Worm (Caenorhabditis elegans) whole organism, L4 larva: ENCODE measurements around the gene sur-7.
A peak's percentile ranks its signal among the peaks of the same experiment; 100 is the strongest.

ENCODE experiments used
- F10B5.3 ChIP-seq: sonication (generic microtip); optimal IDR thresholded peaks from 2 replicates; lab custom pipeline; 2016; ENCODE audit warnings: mild to moderate bottlenecking, missing genetic modification characterization, missing compliant biosample characterization
- F49E8.2 ChIP-seq: sonication (generic microtip); optimal IDR thresholded peaks from 2 replicates; lab custom pipeline; 2016; ENCODE audit warnings: missing compliant biosample characterization, mild to moderate bottlenecking, missing genetic modification characterization, borderline replicate concordance
- Y105C5A.15 ChIP-seq: fragments of 200-800 bp; sonication (Bioruptor generic); IDR thresholded peaks from 2 replicates; pipeline ENCODE4 v1.3.6; 2022; ENCODE audit warnings: missing genetic modification characterization, missing compliant biosample characterization
- Y75B8A.6 ChIP-seq: fragments of 200-800 bp; sonication (Bioruptor generic); IDR thresholded peaks from 2 replicates; pipeline ENCODE4 v1.3.6; 2022; ENCODE audit warnings: missing genetic modification reagents, missing genetic modification characterization, missing compliant biosample characterization
- aha-1 ChIP-seq: fragments of 150-350 bp; peaks from one replicate; lab custom pipeline; 2014; ENCODE audit warnings: missing biosample characterization, missing genetic modification characterization
- ceh-44 ChIP-seq: fragments of 200-800 bp; sonication (Bioruptor generic); IDR thresholded peaks from 2 replicates; pipeline ENCODE4 v1.3.6; 2022; ENCODE audit warnings: missing genetic modification reagents, missing genetic modification characterization, missing compliant biosample characterization
- ceh-82 ChIP-seq: sonication (generic microtip); optimal IDR thresholded peaks from 2 replicates; lab custom pipeline; 2017; ENCODE audit warnings: missing biosample characterization, missing genetic modification characterization
- ces-1 ChIP-seq: fragments of 150-350 bp; sonication (generic microtip); optimal IDR thresholded peaks from 4 replicates; lab custom pipeline; 2014; ENCODE audit warnings: missing biosample characterization, missing genetic modification reagents, missing genetic modification characterization
- daf-12 ChIP-seq: fragments of 150-350 bp; optimal IDR thresholded peaks from 2 replicates; lab custom pipeline; 2014; ENCODE audit warnings: missing biosample characterization, missing genetic modification reagents, missing genetic modification characterization
- daf-16 ChIP-seq, 3 experiments: sonication (generic microtip); optimal IDR thresholded peaks; 2 replicates each; lab custom pipeline; 2016 to 2017; ENCODE audit warnings: missing genetic modification characterization in 3 of 3, missing genetic modification reagents in 3 of 3, mild to moderate bottlenecking in 2 of 3, missing compliant biosample characterization in 2 of 3, missing biosample characterization in 1 of 3, moderate library complexity in 1 of 3
- daf-19 ChIP-seq: fragments of 200-800 bp; sonication (Bioruptor generic); conservative IDR thresholded peaks from 2 replicates; pipeline ENCODE4 v1.3.6; 2022; ENCODE audit warnings: missing genetic modification characterization, missing compliant biosample characterization
- dmd-9 ChIP-seq: fragments of 200-800 bp; sonication (Bioruptor generic); IDR thresholded peaks from 2 replicates; pipeline ENCODE4 v1.3.6; 2022; ENCODE audit warnings: missing genetic modification reagents, missing genetic modification characterization, missing compliant biosample characterization
- egl-27 ChIP-seq: sonication (generic microtip); optimal IDR thresholded peaks from 3 replicates; lab custom pipeline; 2017; ENCODE audit warnings: missing biosample characterization, missing genetic modification reagents, missing genetic modification characterization
- egl-43 ChIP-seq: fragments of 200-800 bp; sonication (Bioruptor generic); IDR thresholded peaks from 2 replicates; pipeline ENCODE4 v1.3.6; 2022; ENCODE audit warnings: missing genetic modification reagents, missing genetic modification characterization, missing compliant biosample characterization
- hlh-11 ChIP-seq: fragments of 200-800 bp; sonication (Bioruptor generic); optimal IDR thresholded peaks from 2 replicates; lab custom pipeline; 2018; ENCODE audit warnings: mild to moderate bottlenecking, missing genetic modification characterization, missing compliant biosample characterization
- hlh-30 ChIP-seq: sonication (generic microtip); optimal IDR thresholded peaks from 2 replicates; lab custom pipeline; 2017; ENCODE audit warnings: antibody characterized with exemption, mild to moderate bottlenecking, missing genetic modification characterization, missing compliant biosample characterization; ENCODE audit not compliant: insufficient read depth
- jun-1 ChIP-seq: fragments of 150-350 bp; optimal IDR thresholded peaks from 2 replicates; lab custom pipeline; 2014; ENCODE audit warnings: missing biosample characterization, missing genetic modification reagents, missing genetic modification characterization
- lin-1 ChIP-seq: fragments of 200-800 bp; sonication (Bioruptor generic); IDR thresholded peaks from 2 replicates; pipeline ENCODE4 v1.3.6; 2022; ENCODE audit warnings: missing genetic modification reagents, missing genetic modification characterization, missing compliant biosample characterization
- lin-38 ChIP-seq: fragments of 200-800 bp; sonication (Bioruptor generic); IDR thresholded peaks from 2 replicates; pipeline ENCODE4 v1.3.6; 2022; ENCODE audit warnings: missing genetic modification reagents, missing genetic modification characterization, missing compliant biosample characterization
- lir-3 ChIP-seq: sonication (generic microtip); optimal IDR thresholded peaks from 2 replicates; lab custom pipeline; 2016; ENCODE audit warnings: mild to moderate bottlenecking, missing genetic modification characterization, missing compliant biosample characterization
- mdl-1 ChIP-seq, 2 experiments: fragments of 150-350 bp in 1 of 2; sonication (generic microtip) in 1 of 2; optimal IDR thresholded peaks; 2 replicates each; lab custom pipeline; 2014 to 2017; ENCODE audit warnings: missing biosample characterization in 2 of 2, missing genetic modification characterization in 2 of 2
- mxl-3 ChIP-seq: fragments of 200-800 bp; sonication (Bioruptor generic); optimal IDR thresholded peaks from 2 replicates; lab custom pipeline; 2018; ENCODE audit warnings: mild to moderate bottlenecking, missing genetic modification characterization, missing compliant biosample characterization
- nhr-102 ChIP-seq: sonication (generic microtip); optimal IDR thresholded peaks from 2 replicates; lab custom pipeline; 2016; ENCODE audit warnings: mild to moderate bottlenecking, missing genetic modification characterization, moderate library complexity, missing compliant biosample characterization
- nhr-25 ChIP-seq: sonication (generic microtip); optimal IDR thresholded peaks from 2 replicates; lab custom pipeline; 2017; ENCODE audit warnings: missing genetic modification characterization, mild to moderate bottlenecking, missing compliant biosample characterization, antibody characterized with exemption, moderate library complexity, borderline replicate concordance; ENCODE audit not compliant: insufficient read depth
- nhr-28 ChIP-seq: fragments of 150-350 bp; optimal IDR thresholded peaks from 2 replicates; lab custom pipeline; 2014; ENCODE audit warnings: missing biosample characterization, missing genetic modification characterization
- nhr-76 ChIP-seq: fragments of 150-350 bp; optimal IDR thresholded peaks from 2 replicates; lab custom pipeline; 2014; ENCODE audit warnings: missing biosample characterization, missing genetic modification characterization
- php-3 ChIP-seq: fragments of 200-800 bp; sonication (Bioruptor generic); IDR thresholded peaks from 2 replicates; pipeline ENCODE4 v1.3.6; 2022; ENCODE audit warnings: missing genetic modification reagents, missing genetic modification characterization, missing compliant biosample characterization
- set-16 ChIP-seq: fragments of 200-800 bp; sonication (Bioruptor generic); IDR thresholded peaks from 2 replicates; pipeline ENCODE4 v1.3.6; 2022; ENCODE audit warnings: missing genetic modification reagents, missing genetic modification characterization, missing compliant biosample characterization
- skn-1 ChIP-seq: fragments of 150-350 bp; optimal IDR thresholded peaks from 2 replicates; lab custom pipeline; 2014; ENCODE audit warnings: missing biosample characterization, missing genetic modification characterization
- spr-3 ChIP-seq: fragments of 200-800 bp; sonication (Bioruptor generic); optimal IDR thresholded peaks from 2 replicates; lab custom pipeline; 2018; ENCODE audit warnings: mild to moderate bottlenecking, missing genetic modification characterization, missing compliant biosample characterization
- tag-97 ChIP-seq: fragments of 200-800 bp; sonication (Bioruptor generic); IDR thresholded peaks from 2 replicates; pipeline ENCODE4 v1.3.6; 2022; ENCODE audit warnings: missing genetic modification characterization, missing compliant biosample characterization
- unc-39 ChIP-seq: sonication (generic microtip); optimal IDR thresholded peaks from 2 replicates; lab custom pipeline; 2017; ENCODE audit warnings: missing biosample characterization, missing genetic modification characterization
- unc-62 ChIP-seq, 3 experiments: fragments of 150-350 bp in 1 of 3; sonication (generic microtip); optimal IDR thresholded peaks in 2 of 3; peaks in 1 of 3; 1 replicate in 1 of 3; 2 replicates in 2 of 3; lab custom pipeline; 2014 to 2017; ENCODE audit warnings: missing biosample characterization in 3 of 3, missing genetic modification characterization in 3 of 3, missing genetic modification reagents in 3 of 3, missing genotype in 1 of 3
- zfp-3 ChIP-seq: fragments of 200-800 bp; sonication (Bioruptor generic); conservative IDR thresholded peaks from 2 replicates; pipeline ENCODE4 v1.3.6; 2022; ENCODE audit warnings: missing genetic modification reagents, missing genetic modification characterization, missing compliant biosample characterization

sur-7 gene

ce11 chrX:16413208-16413995, 37.0 kb downstream of the sur-7 start (continued):
- TF ChIP-seq unc-62 (GFP tag; optimal IDR thresholded peaks at IDR 0.05 in 1 of 2; lab: Kevin White, UChicago) (no peak), unc-62 (tag; optimal IDR thresholded peaks at IDR 0.05; lab: Kevin White, UChicago) (no peak), Y75B8A.6 (GFP tag; lab: Robert Waterston, UW) (no peak), daf-12 (tag; lab: Kevin White, UChicago) (no peak), lir-3 (tag; lab: Kevin White, UChicago) (no peak), egl-27 (no peak), spr-3 (GFP tag; lab: Kevin White, UChicago) (no peak), lin-38 (GFP tag; lab: Robert Waterston, UW) (no peak), tag-97 (GFP tag; lab: Robert Waterston, UW) (no peak), php-3 (GFP tag; lab: Robert Waterston, UW) (no peak), aha-1 (tag; lab: Kevin White, UChicago) (peak; percentile 95), jun-1 (tag; lab: Kevin White, UChicago) (no peak), lin-1 (no peak), daf-16 (GFP tag; optimal IDR thresholded peaks at IDR 0.05; lab: Kevin White, UChicago) (no peak), daf-16 (tag; optimal IDR thresholded peaks at IDR 0.05; lab: Kevin White, UChicago) (peak; percentile 23), nhr-102 (tag; lab: Kevin White, UChicago) (no peak), skn-1 (tag; lab: Kevin White, UChicago) (no peak), ceh-82 (tag; lab: Kevin White, UChicago) (no peak), hlh-11 (tag; lab: Kevin White, UChicago) (peak; percentile 23)
- TF ChIP-seq, all 104 proteins: peak for 9

- TF ChIP-seq nhr-76 (no peak), mdl-1 (tag; optimal IDR thresholded peaks at IDR 0.05; lab: Kevin White, UChicago) (peak; percentile 57 to 79), lin-38 (GFP tag; lab: Robert Waterston, UW) (no peak), hlh-30 (tag; lab: Kevin White, UChicago) (peak; percentile 19), unc-39 (tag; lab: Kevin White, UChicago) (no peak), mxl-3 (peak; percentile 63), hlh-11 (tag; lab: Kevin White, UChicago) (peak; percentile 37), daf-19 (GFP tag; lab: Robert Waterston, UW) (0 out of 2 replicates have a peak, but pooled peaks have one; percentile 13), nhr-25 (peak; percentile 73), nhr-28 (tag; lab: Kevin White, UChicago) (peak; percentile 66)
Measured at ce11 chrX:16414572-16414971, 38.2 kb downstream of the sur-7 start.

ce11 chrX:16416790-16417330, 40.5 kb downstream of the sur-7 start, which contains the start of gene eat-17:
eat-17 (minus strand) TSS chrX:16416840.
- TF ChIP-seq aha-1 (tag; lab: Kevin White, UChicago) (peak; percentile 31), dmd-9 (no peak), set-16 (GFP tag; lab: Robert Waterston, UW) (peak; percentile 54)

- TF ChIP-seq Y105C5A.15 (GFP tag; lab: Robert Waterston, UW) (no peak), unc-62 (GFP tag; optimal IDR thresholded peaks at IDR 0.05 in 1 of 2; lab: Kevin White, UChicago) (no peak), unc-62 (tag; optimal IDR thresholded peaks at IDR 0.05; lab: Kevin White, UChicago) (no peak), F49E8.2 (tag; lab: Kevin White, UChicago) (no peak), ceh-44 (no peak), ces-1 (no peak), F10B5.3 (no peak), unc-39 (tag; lab: Kevin White, UChicago) (no peak), zfp-3 (GFP tag; lab: Robert Waterston, UW) (no peak), egl-43 (no peak)
Measured at ce11 chrX:16418396-16418795, 42.0 kb downstream of the sur-7 start.
